Worm (Caenorhabditis elegans) whole organism, midembryonic: ENCODE data around the gene B0250.8.

Experiments used
- flt-1 ChIP-seq: fragments of 200-800 bp; sonication (Bioruptor generic); IDR thresholded peaks from 2 replicates; pipeline ENCODE4 v1.3.6; 2022; ENCODE audit warnings: missing genetic modification characterization, missing compliant biosample characterization
- klf-2 ChIP-seq: fragments of 200-800 bp; sonication (Bioruptor generic); conservative IDR thresholded peaks from 2 replicates; pipeline ENCODE4 v1.3.6; 2022; ENCODE audit warnings: missing genetic modification reagents, missing genetic modification characterization, missing compliant biosample characterization
- med-1 ChIP-seq: sonication (generic microtip); optimal IDR thresholded peaks from 2 replicates; lab custom pipeline; 2017; ENCODE audit warnings: missing genetic modification characterization, mild to moderate bottlenecking, missing compliant biosample characterization, antibody characterized with exemption, missing genetic modification reagents; ENCODE audit not compliant: insufficient read depth

DNA sequence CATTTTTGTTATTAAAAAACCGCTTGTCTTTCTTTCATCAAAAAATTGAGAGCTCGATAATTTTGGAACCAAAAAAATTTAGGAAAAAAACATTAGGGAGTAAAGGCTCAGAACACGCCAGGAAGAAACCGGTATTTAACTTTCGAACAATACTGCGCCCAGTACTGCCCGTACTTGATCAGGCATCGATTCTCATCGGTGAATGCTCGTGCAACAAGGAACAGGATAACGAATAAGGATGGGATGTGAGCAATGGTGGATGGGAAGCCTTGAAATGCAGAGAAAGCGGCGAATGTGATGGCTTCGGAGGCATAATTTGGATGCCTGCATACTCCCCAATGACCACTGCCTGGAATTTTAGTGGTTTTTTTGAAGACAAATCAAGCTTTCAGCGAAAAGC lies 10.5 kb upstream of the B0250.8 start:
- TF ChIP-seq flt-1 (GFP tag; lab: Robert Waterston, UW), result no peak
- TF ChIP-seq klf-2 (GFP tag; lab: Robert Waterston, UW), result no peak
- no peak for TF ChIP-seq med-1
